Worm (Caenorhabditis elegans) whole organism, mixed stage, embryonic: ENCODE data around the gene egl-1.

Source experiments
- M03D4.4 ChIP-seq: sonication (generic microtip); optimal IDR thresholded peaks from 2 replicates; lab custom pipeline; 2017; ENCODE audit warnings: mild to moderate bottlenecking, missing genetic modification characterization, missing compliant biosample characterization
- bed-3 ChIP-seq: fragments of 200-800 bp; sonication (Bioruptor generic); optimal IDR thresholded peaks from 3 replicates; lab custom pipeline; 2018; ENCODE audit warnings: mild to moderate bottlenecking, missing genetic modification characterization, moderate library complexity, missing compliant biosample characterization
- elt-1 ChIP-seq: sonication (generic microtip); optimal IDR thresholded peaks from 2 replicates; lab custom pipeline; 2017; ENCODE audit warnings: missing genetic modification characterization, mild to moderate bottlenecking, missing compliant biosample characterization, antibody characterized with exemption, moderate library complexity, borderline replicate concordance; ENCODE audit not compliant: insufficient read depth
- hlh-1 ChIP-seq: fragments of 150-350 bp; optimal IDR thresholded peaks from 2 replicates; lab custom pipeline; 2014; ENCODE audit warnings: missing biosample characterization, missing genetic modification reagents, missing genetic modification characterization
- lin-13 ChIP-seq: fragments of 150-350 bp; optimal IDR thresholded peaks from 2 replicates; lab custom pipeline; 2014; ENCODE audit warnings: missing biosample characterization, missing genetic modification characterization
- lsy-2 ChIP-seq: fragments of 150-350 bp; optimal IDR thresholded peaks from 2 replicates; lab custom pipeline; 2014; ENCODE audit warnings: missing biosample characterization, missing genetic modification characterization
- nhr-12 ChIP-seq: fragments of 150-350 bp; optimal IDR thresholded peaks from 2 replicates; lab custom pipeline; 2014; ENCODE audit warnings: missing biosample characterization, missing genetic modification characterization
- pha-4 ChIP-seq: fragments of 150-350 bp; optimal IDR thresholded peaks from 2 replicates; lab custom pipeline; 2018; ENCODE audit warnings: missing biosample characterization, missing genetic modification reagents, missing genetic modification characterization
- snpc-4 ChIP-seq: fragments of 150-350 bp; optimal IDR thresholded peaks from 2 replicates; lab custom pipeline; 2014; ENCODE audit warnings: missing biosample characterization, missing genetic modification characterization
- sptf-1 ChIP-seq: sonication (generic microtip); optimal IDR thresholded peaks from 2 replicates; lab custom pipeline; 2017; ENCODE audit warnings: mild to moderate bottlenecking, missing genetic modification characterization, moderate library complexity, missing compliant biosample characterization
- unc-62 ChIP-seq: fragments of 150-350 bp; optimal IDR thresholded peaks from 2 replicates; lab custom pipeline; 2014; ENCODE audit warnings: missing biosample characterization, missing genetic modification reagents, missing genetic modification characterization

DNA sequence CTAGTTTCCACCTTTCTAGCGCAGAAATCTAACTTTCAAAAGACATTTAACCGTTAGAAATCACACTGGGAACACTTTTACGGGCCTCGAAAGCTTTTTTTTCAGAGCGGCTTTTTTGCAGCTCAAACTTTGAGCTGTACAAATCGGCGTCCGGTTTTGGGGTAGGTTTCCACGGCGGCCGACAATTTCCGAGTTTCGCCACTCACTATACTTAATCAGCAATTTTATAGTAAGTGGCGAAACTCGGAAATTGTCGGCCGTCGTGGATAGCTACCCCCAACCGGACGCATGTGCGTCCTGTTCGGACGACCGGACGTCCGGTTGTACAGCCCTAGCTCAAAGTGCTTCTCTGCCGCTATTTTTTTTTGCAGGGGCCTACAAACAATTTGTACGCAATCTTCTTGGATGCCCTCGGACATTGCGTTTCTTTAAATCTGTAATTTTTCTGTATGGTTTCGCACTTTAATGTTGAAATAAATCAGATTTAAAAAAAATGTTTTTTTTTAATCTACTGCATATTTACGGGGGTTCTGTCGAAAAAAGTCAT, 36.0 kb downstream of the egl-1 start:
- TF ChIP-seq elt-1 (no peak), snpc-4 (no peak), lsy-2 (tag; lab: Kevin White, UChicago) (no peak), M03D4.4 (tag; lab: Kevin White, UChicago) (no peak), lin-13 (no peak), sptf-1 (tag; lab: Kevin White, UChicago) (no peak), bed-3 (GFP tag; lab: Kevin White, UChicago) (no peak), nhr-12 (tag; lab: Kevin White, UChicago) (no peak), unc-62 (GFP tag; lab: Kevin White, UChicago) (no peak), hlh-1 (no peak), pha-4 (tag; lab: Kevin White, UChicago) (no peak)
